Worm (Caenorhabditis elegans) whole organism, L3 larva: ENCODE results near the gene R166.3.

Experiments used
- R02D3.7 ChIP-seq: fragments of 150-350 bp; optimal IDR thresholded peaks from 2 replicates; lab custom pipeline; 2014; ENCODE audit warnings: missing biosample characterization, missing genetic modification characterization
- ZK546.5 ChIP-seq: sonication (generic microtip); optimal IDR thresholded peaks from 2 replicates; lab custom pipeline; 2017; ENCODE audit warnings: missing biosample characterization, missing genetic modification characterization
- ama-1 ChIP-seq: fragments of 150-350 bp; optimal IDR thresholded peaks from 2 replicates; lab custom pipeline; 2018
- ceh-82 ChIP-seq: fragments of 150-350 bp; optimal IDR thresholded peaks from 2 replicates; lab custom pipeline; 2014; ENCODE audit warnings: missing biosample characterization, missing genetic modification characterization
- ceh-9 ChIP-seq: sonication (generic microtip); optimal IDR thresholded peaks from 2 replicates; lab custom pipeline; 2018; ENCODE audit warnings: missing biosample characterization, missing genetic modification characterization
- daf-12 ChIP-seq: fragments of 150-350 bp; optimal IDR thresholded peaks from 2 replicates; lab custom pipeline; 2014; ENCODE audit warnings: missing biosample characterization, missing genetic modification reagents, missing genetic modification characterization
- egl-27 ChIP-seq: sonication (generic microtip); optimal IDR thresholded peaks from 4 replicates; lab custom pipeline; 2017; ENCODE audit warnings: missing biosample characterization, missing genetic modification reagents, missing genetic modification characterization
- egl-5 ChIP-seq: fragments of 150-350 bp; optimal IDR thresholded peaks from 2 replicates; lab custom pipeline; 2017; ENCODE audit warnings: missing biosample characterization, missing genetic modification reagents, missing genetic modification characterization, inconsistent platforms
- elt-1 ChIP-seq: fragments of 150-350 bp; optimal IDR thresholded peaks from 2 replicates; lab custom pipeline; 2014; ENCODE audit warnings: missing biosample characterization, missing genetic modification characterization
- elt-2 ChIP-seq: sonication (generic microtip); optimal IDR thresholded peaks from 2 replicates; lab custom pipeline; 2016; ENCODE audit warnings: missing genetic modification reagents, mild to moderate bottlenecking, missing genetic modification characterization, missing compliant biosample characterization
- elt-3 ChIP-seq, 3 experiments: fragments of 150-350 bp in 1 of 3; sonication (generic microtip) in 2 of 3; optimal IDR thresholded peaks; 2 replicates in 2 of 3; 4 replicates in 1 of 3; lab custom pipeline; 2014 to 2017; ENCODE audit warnings: missing biosample characterization in 3 of 3, missing genetic modification characterization in 3 of 3
- eor-1 ChIP-seq, 2 experiments: fragments of 150-350 bp; optimal IDR thresholded peaks; 2 replicates each; lab custom pipeline; 2014 to 2018; ENCODE audit warnings: missing biosample characterization in 2 of 2, missing genetic modification characterization in 2 of 2
- fkh-2 ChIP-seq: fragments of 150-350 bp; optimal IDR thresholded peaks from 2 replicates; lab custom pipeline; 2014; ENCODE audit warnings: missing biosample characterization, missing genetic modification reagents, missing genetic modification characterization
- hmg-11 ChIP-seq: sonication (generic microtip); optimal IDR thresholded peaks from 2 replicates; lab custom pipeline; 2016; ENCODE audit warnings: missing genetic modification characterization, missing compliant biosample characterization
- jun-1 ChIP-seq: fragments of 150-350 bp; optimal IDR thresholded peaks from 2 replicates; lab custom pipeline; 2014; ENCODE audit warnings: missing biosample characterization, missing genetic modification reagents, missing genetic modification characterization
- lin-15B ChIP-seq: fragments of 150-350 bp; optimal IDR thresholded peaks from 2 replicates; lab custom pipeline; 2014; ENCODE audit warnings: missing biosample characterization, missing genetic modification characterization
- lin-39 ChIP-seq: fragments of 150-350 bp; optimal IDR thresholded peaks from 2 replicates; lab custom pipeline; 2018; ENCODE audit warnings: missing biosample characterization, missing genetic modification reagents, missing genetic modification characterization
- lsy-12 ChIP-seq: sonication (generic microtip); optimal IDR thresholded peaks from 2 replicates; lab custom pipeline; 2016; ENCODE audit warnings: mild to moderate bottlenecking, missing genetic modification characterization, missing compliant biosample characterization
- mdl-1 ChIP-seq: fragments of 150-350 bp; optimal IDR thresholded peaks from 2 replicates; lab custom pipeline; 2014; ENCODE audit warnings: missing biosample characterization, missing genetic modification characterization
- mml-1 ChIP-seq: fragments of 150-350 bp; sonication (generic microtip); optimal IDR thresholded peaks from 3 replicates; lab custom pipeline; 2014; ENCODE audit warnings: missing biosample characterization, missing genetic modification characterization
- nfya-1 ChIP-seq: sonication (generic microtip); optimal IDR thresholded peaks from 2 replicates; lab custom pipeline; 2017; ENCODE audit warnings: missing genetic modification characterization, mild to moderate bottlenecking, missing compliant biosample characterization, antibody characterized with exemption, moderate library complexity; ENCODE audit not compliant: insufficient read depth
- nhr-12 ChIP-seq: fragments of 150-350 bp; optimal IDR thresholded peaks from 2 replicates; lab custom pipeline; 2014; ENCODE audit warnings: missing biosample characterization, missing genetic modification characterization
- nhr-23 ChIP-seq: fragments of 150-350 bp; optimal IDR thresholded peaks from 2 replicates; lab custom pipeline; 2014; ENCODE audit warnings: missing biosample characterization, missing genetic modification reagents, missing genetic modification characterization
- nhr-237 ChIP-seq: fragments of 150-350 bp; optimal IDR thresholded peaks from 2 replicates; lab custom pipeline; 2014; ENCODE audit warnings: missing biosample characterization, missing genetic modification characterization
- nhr-25 ChIP-seq: sonication (generic microtip); optimal IDR thresholded peaks from 2 replicates; lab custom pipeline; 2017; ENCODE audit warnings: missing biosample characterization, missing genetic modification characterization
- nhr-43 ChIP-seq: sonication (generic microtip); optimal IDR thresholded peaks from 2 replicates; lab custom pipeline; 2016; ENCODE audit warnings: mild to moderate bottlenecking, missing genetic modification characterization, missing compliant biosample characterization; ENCODE audit not compliant: poor library complexity, severe bottlenecking
- nhr-67 ChIP-seq: fragments of 150-350 bp; optimal IDR thresholded peaks from 2 replicates; lab custom pipeline; 2014; ENCODE audit warnings: missing biosample characterization, missing genetic modification characterization
- nhr-76 ChIP-seq: fragments of 150-350 bp; sonication (generic microtip); optimal IDR thresholded peaks from 5 replicates; lab custom pipeline; 2014; ENCODE audit warnings: missing biosample characterization, missing genetic modification characterization
- pha-4 ChIP-seq: fragments of 150-350 bp; optimal IDR thresholded peaks from 2 replicates; lab custom pipeline; 2014; ENCODE audit warnings: missing biosample characterization, missing genetic modification reagents, missing genetic modification characterization
- pqm-1 ChIP-seq: fragments of 150-350 bp; optimal IDR thresholded peaks from 2 replicates; lab custom pipeline; 2017; ENCODE audit warnings: missing biosample characterization, missing genetic modification characterization, inconsistent platforms
- snpc-4 ChIP-seq: fragments of 150-350 bp; optimal IDR thresholded peaks from 2 replicates; lab custom pipeline; 2014; ENCODE audit warnings: missing biosample characterization, missing genetic modification characterization
- unc-39 ChIP-seq: sonication (generic microtip); optimal IDR thresholded peaks from 4 replicates; lab custom pipeline; 2017; ENCODE audit warnings: missing biosample characterization, missing genetic modification characterization
- unc-62 ChIP-seq: fragments of 150-350 bp; sonication (generic microtip); optimal IDR thresholded peaks from 4 replicates; lab custom pipeline; 2014; ENCODE audit warnings: missing biosample characterization, missing genetic modification reagents, missing genetic modification characterization
- zag-1 ChIP-seq: fragments of 150-350 bp; optimal IDR thresholded peaks from 2 replicates; lab custom pipeline; 2014; ENCODE audit warnings: missing biosample characterization, missing genetic modification characterization
- ztf-11 ChIP-seq: fragments of 150-350 bp; optimal IDR thresholded peaks from 2 replicates; lab custom pipeline; 2014; ENCODE audit warnings: missing biosample characterization, missing genetic modification characterization
- ztf-4 ChIP-seq: fragments of 150-350 bp; optimal IDR thresholded peaks from 2 replicates; lab custom pipeline; 2014; ENCODE audit warnings: missing biosample characterization, missing genetic modification characterization

Gene R166.3

DNA sequence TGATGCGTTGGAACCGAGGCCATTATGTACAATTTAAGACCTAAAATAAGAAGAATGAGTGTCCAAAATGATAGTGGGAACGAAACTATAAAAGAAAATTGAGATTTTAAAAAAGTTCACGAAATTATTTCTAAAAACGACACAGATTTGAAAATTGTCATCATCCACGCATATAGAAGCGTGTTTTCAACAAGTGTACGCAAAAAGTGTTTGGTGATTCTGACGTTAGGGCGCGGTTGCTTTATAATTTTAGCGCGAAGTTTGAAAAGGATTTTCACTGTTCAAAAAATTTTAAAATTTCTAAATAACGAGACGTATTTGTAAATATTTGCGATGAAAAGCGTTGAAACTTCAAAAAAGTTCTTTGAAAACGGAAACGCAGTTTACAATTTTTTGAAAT lies 24.2 kb upstream of the R166.3 start, which contains the start of gene cdc-48.1 (continued):
- TF ChIP-seq elt-2 (tag; lab: Kevin White, UChicago) = peak; percentile 97
- peak; percentile 100 for TF ChIP-seq unc-62
- peak; percentile 100 for TF ChIP-seq lsy-12 (tag; lab: Kevin White, UChicago)

DNA sequence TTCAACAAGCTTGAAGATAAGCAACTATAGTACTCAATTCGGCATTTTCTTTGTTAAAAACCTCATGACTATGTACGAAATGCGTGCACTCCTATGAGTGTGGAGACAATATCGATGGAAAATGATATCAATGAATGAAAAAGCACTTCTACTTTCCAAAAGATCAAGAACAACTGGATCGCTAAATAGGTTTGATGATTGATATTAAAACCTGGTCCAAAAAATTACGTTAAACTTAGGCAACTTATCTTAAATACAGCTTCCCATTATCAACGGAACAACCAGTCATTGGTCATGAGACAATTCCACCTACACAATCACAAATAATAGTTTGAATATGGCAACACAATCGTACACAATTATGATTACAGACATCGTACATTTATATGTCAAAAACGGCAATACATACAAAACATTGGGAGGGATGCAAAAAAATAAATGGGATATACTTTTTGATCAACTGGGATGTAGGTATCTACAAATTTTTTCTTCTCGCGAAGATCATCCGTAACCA lies 20.6 kb upstream of the R166.3 start:
- peak; percentile 40 for TF ChIP-seq nhr-43 (tag; lab: Kevin White, UChicago)
- no peak for TF ChIP-seq jun-1 (tag; lab: Kevin White, UChicago)
- TF ChIP-seq mml-1 (tag; lab: Kevin White, UChicago) = no peak
- no peak for TF ChIP-seq fkh-2 (tag; lab: Kevin White, UChicago)
- TF ChIP-seq ceh-82 (tag; lab: Kevin White, UChicago) = no peak
- TF ChIP-seq elt-2 (tag; lab: Kevin White, UChicago) = peak; percentile 71
- TF ChIP-seq zag-1 (tag; lab: Kevin White, UChicago) = no peak
- TF ChIP-seq nhr-25 = no peak
- no peak for TF ChIP-seq lsy-12 (tag; lab: Kevin White, UChicago)
- no peak for TF ChIP-seq lin-15B
- peak; percentile 68 for TF ChIP-seq ama-1 (lab: Kevin White, UChicago)
- no peak for TF ChIP-seq R02D3.7 (tag; lab: Kevin White, UChicago)
- TF ChIP-seq ZK546.5 (tag; lab: Kevin White, UChicago) = no peak
- no peak for TF ChIP-seq daf-12 (tag; lab: Kevin White, UChicago)
- no peak for TF ChIP-seq ztf-11 (tag; lab: Kevin White, UChicago)
- TF ChIP-seq elt-1 (tag; lab: Kevin White, UChicago) = peak; percentile 0
- TF ChIP-seq eor-1 (tag; optimal IDR thresholded peaks at IDR 0.05; lab: Kevin White, UChicago) = no peak
- no peak for TF ChIP-seq nhr-67 (tag; lab: Kevin White, UChicago)
- TF ChIP-seq egl-5 = no peak
- peak; percentile 65 for TF ChIP-seq pqm-1 (tag; lab: Kevin White, UChicago)
- no peak for TF ChIP-seq ceh-9 (tag; lab: Kevin White, UChicago)
- no peak for TF ChIP-seq elt-3 (tag; optimal IDR thresholded peaks at IDR 0.05; lab: Kevin White, UChicago)
- TF ChIP-seq lin-39 (tag; lab: Kevin White, UChicago) = no peak
- no peak for TF ChIP-seq hmg-11 (tag; lab: Kevin White, UChicago)
- peak; percentile 14 for TF ChIP-seq nhr-23 (tag; lab: Kevin White, UChicago)
- TF ChIP-seq nhr-76 (tag; lab: Kevin White, UChicago) = no peak
- TF ChIP-seq pha-4 = peak; percentile 21

- no peak for TF ChIP-seq nhr-237 (tag; lab: Kevin White, UChicago)
- peak; percentile 55 for TF ChIP-seq ama-1 (lab: Kevin White, UChicago)
- TF ChIP-seq nhr-76 (tag; lab: Kevin White, UChicago) = no peak
- peak; percentile 67 for TF ChIP-seq lin-15B
- TF ChIP-seq nfya-1 (tag; lab: Kevin White, UChicago) = peak; percentile 69
- no peak for TF ChIP-seq snpc-4 (tag; lab: Kevin White, UChicago)
- no peak for TF ChIP-seq egl-27 (tag; lab: Kevin White, UChicago)
- no peak for TF ChIP-seq elt-3 (tag; optimal IDR thresholded peaks at IDR 0.05; lab: Kevin White, UChicago)
- peak; percentile 70 for TF ChIP-seq nhr-43 (tag; lab: Kevin White, UChicago)
- TF ChIP-seq nhr-12 (tag; lab: Kevin White, UChicago) = no peak
- peak; percentile 66 for TF ChIP-seq lin-39 (tag; lab: Kevin White, UChicago)
- no peak for TF ChIP-seq eor-1 (tag; optimal IDR thresholded peaks at IDR 0.05; lab: Kevin White, UChicago)
- no peak for TF ChIP-seq daf-12 (tag; lab: Kevin White, UChicago)
- TF ChIP-seq elt-1 (tag; lab: Kevin White, UChicago) = peak; percentile 70
- TF ChIP-seq unc-62 = no peak
- no peak for TF ChIP-seq ceh-82 (tag; lab: Kevin White, UChicago)
- no peak for TF ChIP-seq unc-39 (tag; lab: Kevin White, UChicago)
- TF ChIP-seq jun-1 (tag; lab: Kevin White, UChicago) = peak; percentile 24
- TF ChIP-seq egl-5 = peak; percentile 68
- peak; percentile 39 for TF ChIP-seq mdl-1
- peak; percentile 57 for TF ChIP-seq lsy-12 (tag; lab: Kevin White, UChicago)
- peak; percentile 82 for TF ChIP-seq nhr-25
- TF ChIP-seq ztf-4 (tag; lab: Kevin White, UChicago) = no peak
- TF ChIP-seq ztf-11 (tag; lab: Kevin White, UChicago) = no peak
Measured at ce11 chrII:10558962-10559415, 19.9 kb upstream of the R166.3 start.
